Worm (Caenorhabditis elegans): ENCODE data around the gene sfxn-5.

DNA sequence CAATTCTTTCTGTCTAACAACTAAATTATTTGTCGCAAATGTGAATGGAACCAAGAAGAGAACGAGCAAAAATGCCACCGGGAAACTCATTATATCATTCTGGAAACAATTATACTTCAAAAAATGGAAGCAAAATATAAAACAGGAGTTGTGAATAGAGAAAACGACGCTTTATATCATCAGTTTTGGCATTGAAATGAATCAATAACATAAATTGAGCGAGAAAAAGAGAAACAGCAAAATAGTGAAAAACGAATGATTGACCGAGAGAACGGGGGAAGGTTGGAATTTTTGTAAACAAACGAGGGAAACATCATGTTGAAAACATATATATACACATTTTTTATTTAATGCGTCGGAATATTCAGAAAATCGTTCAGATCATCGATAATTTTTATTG is 32.0 kb upstream of the sfxn-5 start, which contains the start of gene ctns-1:
- TF ChIP-seq unc-62 (GFP tag; optimal IDR thresholded peaks at IDR 0.05), result no peak
- TF ChIP-seq crh-2 (tag; optimal IDR thresholded peaks at IDR 0.05), result no peak
- no peak for TF ChIP-seq nhr-11 (tag; optimal IDR thresholded peaks at IDR 0.05)
- TF ChIP-seq lin-13 (GFP tag; optimal IDR thresholded peaks at IDR 0.05), result no peak
- no peak for TF ChIP-seq aly-2 (tag; optimal IDR thresholded peaks at IDR 0.05)
- TF ChIP-seq elt-3 (tag; optimal IDR thresholded peaks at IDR 0.05), result no peak
- no peak for TF ChIP-seq mab-5 (tag; optimal IDR thresholded peaks at IDR 0.05)
- TF ChIP-seq fos-1 (tag; optimal IDR thresholded peaks at IDR 0.05), result no peak
- TF ChIP-seq gmeb-1 (tag; optimal IDR thresholded peaks at IDR 0.05), result no peak
